Worm (Caenorhabditis elegans) whole organism, early embryonic: ENCODE measurements around the gene srh-138.

Source experiments
- ama-1 ChIP-seq: fragments of 150-350 bp; optimal IDR thresholded peaks from 2 replicates; lab custom pipeline; 2014
- scrt-1 ChIP-seq: fragments of 200-800 bp; sonication (Bioruptor generic); IDR thresholded peaks from 2 replicates; pipeline ENCODE4 v1.3.6; 2022; ENCODE audit warnings: missing genetic modification characterization, missing compliant biosample characterization
- tbx-37 ChIP-seq: fragments of 200-800 bp; sonication (Bioruptor generic); conservative IDR thresholded peaks from 2 replicates; pipeline ENCODE4 v1.3.6; 2022; ENCODE audit warnings: missing genetic modification reagents, missing genetic modification characterization, missing compliant biosample characterization

DNA sequence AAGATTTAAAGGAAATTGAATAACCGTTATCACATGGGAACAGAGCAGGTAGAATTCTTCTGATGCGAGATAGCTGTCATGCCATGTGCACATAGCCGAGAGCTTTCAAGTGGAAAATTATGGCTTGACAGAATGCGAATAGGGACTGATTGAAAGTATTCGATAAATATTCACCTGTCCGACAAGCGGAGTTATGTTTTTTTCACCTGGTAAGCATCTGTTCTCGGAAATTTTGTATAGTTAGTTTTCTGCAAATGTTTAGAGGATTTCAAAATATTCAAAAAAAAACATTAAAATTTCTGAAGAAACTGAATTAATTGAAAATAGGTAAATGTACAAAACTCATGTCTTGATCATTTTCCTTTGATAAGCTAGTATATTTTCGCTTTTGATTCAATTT is 26.7 kb upstream of the srh-138 start, which contains the start of gene srh-136:
- TF ChIP-seq scrt-1 (GFP tag; lab: Robert Waterston, UW) (no peak), ama-1 (lab: Kevin White, UChicago) (no peak), tbx-37 (GFP tag; lab: Robert Waterston, UW) (no peak)
